Fruit fly (Drosophila melanogaster): Measurements from ENCODE around the gene alphaCOP.
A peak's percentile ranks its signal among the peaks of the same experiment; 100 is the strongest.

Gene alphaCOP

dm6 chr3L:1644920-1645567 is at the start of gene alphaCOP, which contains the start of gene CG13919:
Gene alphaCOP, minus strand, starts transcription at chr3L:1645199.
Gene CG13919, plus strand, starts transcription at chr3L:1645467.
- TF ChIP-seq CG8319 (GFP tag; optimal IDR thresholded peaks at IDR 0.05) (peak; percentile 96), CG6792 (GFP tag; optimal IDR thresholded peaks at IDR 0.05) (peak; percentile 97), acj6 (GFP tag; optimal IDR thresholded peaks at IDR 0.05) (peak; percentile 99), CG8632 (GFP tag; optimal IDR thresholded peaks at IDR 0.05) (peak; percentile 98), vri (GFP tag; optimal IDR thresholded peaks at IDR 0.05) (no peak), Hr4 (GFP tag; optimal IDR thresholded peaks at IDR 0.05) (peak; percentile 98), CG11902 (GFP tag; optimal IDR thresholded peaks at IDR 0.05) (peak; percentile 91), Lpt (GFP tag; optimal IDR thresholded peaks at IDR 0.05) (peak; percentile 97), CG31627 (GFP tag; optimal IDR thresholded peaks at IDR 0.05) (peak; percentile 98), spab (GFP tag; optimal IDR thresholded peaks at IDR 0.05) (peak; percentile 89), Sox102F (GFP tag; optimal IDR thresholded peaks at IDR 0.05) (peak; percentile 97), Ets96B (tag; optimal IDR thresholded peaks at IDR 0.05) (peak; percentile 95), CG6854 (GFP tag; optimal IDR thresholded peaks at IDR 0.05) (peak; percentile 82), Gug (GFP tag; IDR thresholded peaks at IDR 0.05) (peak; percentile 96), CG3919 (GFP tag; optimal IDR thresholded peaks at IDR 0.05) (peak; percentile 96), lz (GFP tag; optimal IDR thresholded peaks at IDR 0.05) (peak; percentile 98), dac (GFP tag; optimal IDR thresholded peaks at IDR 0.05) (peak; percentile 91), Sox15 (GFP tag; optimal IDR thresholded peaks at IDR 0.05) (peak; percentile 97), ss (GFP tag; optimal IDR thresholded peaks at IDR 0.05) (peak; percentile 94 to 97), fd85E (GFP tag; optimal IDR thresholded peaks at IDR 0.05) (no peak), CG7368 (GFP tag; optimal IDR thresholded peaks at IDR 0.05) (peak; percentile 91), CG3032 (tag; optimal IDR thresholded peaks at IDR 0.05) (peak; percentile 97), Eip75B (GFP tag; optimal IDR thresholded peaks at IDR 0.05) (peak; percentile 96), CG6808 (GFP tag; optimal IDR thresholded peaks at IDR 0.05) (peak; percentile 91), Eip78C (GFP tag) (peak; percentile 100), CG9139 (GFP tag; optimal IDR thresholded peaks at IDR 0.05) (peak; percentile 95), achi (GFP tag; optimal IDR thresholded peaks at IDR 0.05) (peak; percentile 97), fd59A (GFP tag; optimal IDR thresholded peaks at IDR 0.05) (peak; percentile 96), CG32006 (GFP tag; optimal IDR thresholded peaks at IDR 0.05) (peak; percentile 97), Met (GFP tag; optimal IDR thresholded peaks at IDR 0.05) (peak; percentile 98), CG4318 (GFP tag; optimal IDR thresholded peaks at IDR 0.05) (no peak), Smox (GFP tag; optimal IDR thresholded peaks at IDR 0.05) (peak; percentile 97), Eip93F (GFP tag; optimal IDR thresholded peaks at IDR 0.05) (no peak), Ets21C (GFP tag; optimal IDR thresholded peaks at IDR 0.05) (peak; percentile 95), esn (GFP tag; optimal IDR thresholded peaks at IDR 0.05) (peak; percentile 98), CG8119 (GFP tag; IDR thresholded peaks at IDR 0.05) (peak; percentile 99), CG6163 (GFP tag; IDR thresholded peaks at IDR 0.05) (peak; percentile 93), Sox14 (GFP tag; optimal IDR thresholded peaks at IDR 0.05) (peak; percentile 98), Hr38 (GFP tag; optimal IDR thresholded peaks at IDR 0.05) (peak; percentile 70), topi (GFP tag; optimal IDR thresholded peaks at IDR 0.05) (peak; percentile 98), CG10669 (GFP tag; optimal IDR thresholded peaks at IDR 0.05) (peak; percentile 96), CG15336 (GFP tag; IDR thresholded peaks at IDR 0.05) (peak; percentile 99), fkh (GFP tag; optimal IDR thresholded peaks at IDR 0.05) (peak; percentile 94), CG6276 (GFP tag; optimal IDR thresholded peaks at IDR 0.05) (no peak), pdm3 (GFP tag; optimal IDR thresholded peaks at IDR 0.05) (peak; percentile 98), svp (GFP tag) (peak; percentile 99), CG10631 (GFP tag; optimal IDR thresholded peaks at IDR 0.05) (peak; percentile 98), CG16779 (tag; optimal IDR thresholded peaks at IDR 0.05) (peak; percentile 91), Blimp-1 (GFP tag; optimal IDR thresholded peaks at IDR 0.05) (peak; percentile 83), OdsH (GFP tag; optimal IDR thresholded peaks at IDR 0.05) (peak; percentile 99), CG11762 (GFP tag; optimal IDR thresholded peaks at IDR 0.05; ENCODE audit: insufficient read depth) (peak; percentile 94)

Data from whole organism, prepupa.